Worm (Caenorhabditis elegans): ENCODE data around the gene apc-11.

ce11 chrIII:4601286-4601685 is 7.1 kb upstream of the apc-11 start:
- no peak for TF ChIP-seq lsy-2 (tag; optimal IDR thresholded peaks at IDR 0.05)
- TF ChIP-seq unc-62 (GFP tag; optimal IDR thresholded peaks at IDR 0.05): no peak
- TF ChIP-seq nhr-28 (tag; optimal IDR thresholded peaks at IDR 0.05): no peak
- no peak for TF ChIP-seq M03D4.4 (tag; optimal IDR thresholded peaks at IDR 0.05)
- no peak for TF ChIP-seq snpc-4 (tag; optimal IDR thresholded peaks at IDR 0.05)
- no peak for TF ChIP-seq bed-3 (GFP tag; optimal IDR thresholded peaks at IDR 0.05)
- TF ChIP-seq mep-1 (tag; optimal IDR thresholded peaks at IDR 0.05): no peak
- no peak for TF ChIP-seq pha-4 (tag; optimal IDR thresholded peaks at IDR 0.05)
- TF ChIP-seq unc-39 (tag; optimal IDR thresholded peaks at IDR 0.05): no peak
- TF ChIP-seq sptf-1 (tag; optimal IDR thresholded peaks at IDR 0.05): no peak
- TF ChIP-seq nhr-76 (tag; optimal IDR thresholded peaks at IDR 0.05): no peak
